Worm (Caenorhabditis elegans) whole organism, midembryonic: ENCODE results near the gene frpr-12.

ENCODE experiments used
- T22C8.4 ChIP-seq: fragments of 200-800 bp; sonication (Bioruptor generic); IDR thresholded peaks from 2 replicates; pipeline ENCODE4 v1.3.6; 2022; ENCODE audit warnings: missing genetic modification characterization, missing compliant biosample characterization
- cog-1 ChIP-seq: sonication (generic microtip); optimal IDR thresholded peaks from 2 replicates; lab custom pipeline; 2016; ENCODE audit warnings: missing genetic modification characterization, missing compliant biosample characterization
- flt-1 ChIP-seq: fragments of 200-800 bp; sonication (Bioruptor generic); IDR thresholded peaks from 2 replicates; pipeline ENCODE4 v1.3.6; 2022; ENCODE audit warnings: missing genetic modification characterization, missing compliant biosample characterization
- klf-2 ChIP-seq: fragments of 200-800 bp; sonication (Bioruptor generic); conservative IDR thresholded peaks from 2 replicates; pipeline ENCODE4 v1.3.6; 2022; ENCODE audit warnings: missing genetic modification reagents, missing genetic modification characterization, missing compliant biosample characterization
- med-1 ChIP-seq: sonication (generic microtip); optimal IDR thresholded peaks from 2 replicates; lab custom pipeline; 2017; ENCODE audit warnings: missing genetic modification characterization, mild to moderate bottlenecking, missing compliant biosample characterization, antibody characterized with exemption, missing genetic modification reagents; ENCODE audit not compliant: insufficient read depth
- ref-1 ChIP-seq: fragments of 200-800 bp; sonication (Bioruptor generic); conservative IDR thresholded peaks from 2 replicates; pipeline ENCODE4 v1.3.6; 2022; ENCODE audit warnings: missing genetic modification reagents, missing genetic modification characterization, missing compliant biosample characterization
- tab-1 ChIP-seq: fragments of 200-800 bp; sonication (Bioruptor generic); IDR thresholded peaks from 2 replicates; pipeline ENCODE4 v1.3.6; 2022; ENCODE audit warnings: missing genetic modification characterization, missing compliant biosample characterization
- ztf-29 ChIP-seq: fragments of 200-800 bp; sonication (Bioruptor generic); IDR thresholded peaks from 2 replicates; pipeline ENCODE4 v1.3.6; 2022; ENCODE audit warnings: missing genetic modification reagents, missing genetic modification characterization, missing compliant biosample characterization

DNA sequence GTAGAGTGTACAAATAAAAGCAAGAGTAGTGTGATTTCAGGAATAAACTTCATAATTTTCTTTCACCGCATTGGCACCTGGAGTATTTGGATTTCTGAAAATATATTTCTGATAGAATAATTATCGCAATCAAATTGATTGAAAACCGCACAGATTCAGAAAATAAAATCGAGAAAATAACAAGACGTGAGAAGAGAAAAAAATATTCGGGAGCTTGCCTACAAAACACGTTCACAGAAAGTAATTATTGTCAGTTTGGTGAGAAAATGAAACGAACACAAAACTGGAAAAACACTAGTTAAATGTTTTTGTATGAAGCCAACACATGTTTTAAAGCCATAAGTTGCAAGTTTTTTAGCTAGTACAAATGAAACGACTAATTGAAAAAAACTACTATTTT lies 11.1 kb downstream of the frpr-12 start, which contains the start of gene mod-1:
- TF ChIP-seq flt-1 (no peak), ztf-29 (GFP tag; lab: Robert Waterston, UW) (no peak), tab-1 (GFP tag; lab: Robert Waterston, UW) (no peak), T22C8.4 (no peak), ref-1 (GFP tag; lab: Robert Waterston, UW) (no peak), klf-2 (GFP tag; lab: Robert Waterston, UW) (no peak), cog-1 (no peak), med-1 (GFP tag; lab: Kevin White, UChicago) (no peak)
